Worm (Caenorhabditis elegans) whole organism, L1 larva: ENCODE measurements around the gene T05A8.6.
A peak's percentile ranks its signal among the peaks of the same experiment; 100 is the strongest.

Source experiments
- Y116A8C.19 ChIP-seq: sonication (generic microtip); optimal IDR thresholded peaks from 2 replicates; lab custom pipeline; 2016; ENCODE audit warnings: missing compliant biosample characterization, missing genetic modification characterization, borderline replicate concordance
- aly-2 ChIP-seq: fragments of 150-350 bp; optimal IDR thresholded peaks from 2 replicates; lab custom pipeline; 2014; ENCODE audit warnings: missing biosample characterization, missing genetic modification characterization
- ceh-8 ChIP-seq: fragments of 200-800 bp; sonication (Bioruptor generic); optimal IDR thresholded peaks from 2 replicates; lab custom pipeline; 2018; ENCODE audit warnings: mild to moderate bottlenecking, missing genetic modification characterization, moderate library complexity, missing compliant biosample characterization
- ceh-82 ChIP-seq, 3 experiments: fragments of 150-350 bp in 1 of 3; sonication (generic microtip) in 2 of 3; optimal IDR thresholded peaks; 2 replicates each; lab custom pipeline; 2014 to 2017; ENCODE audit warnings: missing biosample characterization in 3 of 3, missing genetic modification characterization in 3 of 3
- ceh-90 ChIP-seq: sonication (generic microtip); optimal IDR thresholded peaks from 2 replicates; lab custom pipeline; 2016; ENCODE audit warnings: missing genetic modification characterization, missing compliant biosample characterization
- dpl-1 ChIP-seq, 3 experiments: fragments of 150-350 bp in 2 of 3; sonication (generic microtip) in 1 of 3; optimal IDR thresholded peaks; 2 replicates each; lab custom pipeline; 2014 to 2017; ENCODE audit warnings: missing biosample characterization in 3 of 3, missing genetic modification characterization in 3 of 3, missing genetic modification reagents in 3 of 3
- dsc-1 ChIP-seq: sonication (generic microtip); optimal IDR thresholded peaks from 2 replicates; lab custom pipeline; 2016; ENCODE audit warnings: mild to moderate bottlenecking, missing genetic modification characterization, missing compliant biosample characterization
- efl-1 ChIP-seq, 4 experiments: fragments of 150-350 bp; optimal IDR thresholded peaks in 3 of 4; peaks in 1 of 4; 1 replicate in 1 of 4; 2 replicates in 3 of 4; lab custom pipeline; 2014; ENCODE audit warnings: missing biosample characterization in 2 of 4, missing genetic modification characterization in 2 of 4, missing genetic modification reagents in 2 of 4
- efl-3 ChIP-seq: fragments of 200-800 bp; sonication (Bioruptor generic); optimal IDR thresholded peaks from 2 replicates; lab custom pipeline; 2018; ENCODE audit warnings: mild to moderate bottlenecking, missing genetic modification characterization, missing compliant biosample characterization
- egl-27 ChIP-seq, 2 experiments: fragments of 150-350 bp in 1 of 2; sonication (generic microtip); optimal IDR thresholded peaks; 3 replicates each; lab custom pipeline; 2017 to 2018; ENCODE audit warnings: missing biosample characterization in 2 of 2, missing genetic modification characterization in 2 of 2, missing genetic modification reagents in 2 of 2
- fkh-10 ChIP-seq: sonication (generic microtip); optimal IDR thresholded peaks from 2 replicates; lab custom pipeline; 2017; ENCODE audit warnings: missing biosample characterization, missing genetic modification reagents, missing genetic modification characterization
- grh-1 ChIP-seq: fragments of 200-800 bp; sonication (Bioruptor generic); IDR thresholded peaks from 2 replicates; pipeline ENCODE4 v1.3.6; 2022; ENCODE audit warnings: missing genetic modification reagents, missing genetic modification characterization, missing compliant biosample characterization
- hlh-17 ChIP-seq: fragments of 200-800 bp; sonication (Bioruptor generic); optimal IDR thresholded peaks from 2 replicates; lab custom pipeline; 2018; ENCODE audit warnings: missing genetic modification characterization, mild to moderate bottlenecking, missing compliant biosample characterization, moderate library complexity, borderline replicate concordance
- hlh-4 ChIP-seq: sonication (generic microtip); optimal IDR thresholded peaks from 2 replicates; lab custom pipeline; 2016; ENCODE audit warnings: mild to moderate bottlenecking, missing genetic modification characterization, missing compliant biosample characterization
- jun-1 ChIP-seq: fragments of 150-350 bp; optimal IDR thresholded peaks from 2 replicates; lab custom pipeline; 2014; ENCODE audit warnings: missing biosample characterization, missing genetic modification reagents, missing genetic modification characterization
- lin-13 ChIP-seq: fragments of 150-350 bp; optimal IDR thresholded peaks from 2 replicates; lab custom pipeline; 2014; ENCODE audit warnings: missing biosample characterization, missing genetic modification reagents, missing genetic modification characterization
- lin-14 ChIP-seq: fragments of 200-800 bp; sonication (Bioruptor generic); optimal IDR thresholded peaks from 2 replicates; lab custom pipeline; 2018; ENCODE audit warnings: mild to moderate bottlenecking, missing genetic modification characterization, moderate library complexity, missing compliant biosample characterization
- nhr-28 ChIP-seq: fragments of 150-350 bp; optimal IDR thresholded peaks from 2 replicates; lab custom pipeline; 2014; ENCODE audit warnings: missing biosample characterization, missing genetic modification characterization
- nhr-71 ChIP-seq: sonication (generic microtip); optimal IDR thresholded peaks from 2 replicates; lab custom pipeline; 2016; ENCODE audit warnings: mild to moderate bottlenecking, missing genetic modification characterization, moderate library complexity, missing compliant biosample characterization
- nhr-77 ChIP-seq: fragments of 150-350 bp; optimal IDR thresholded peaks from 2 replicates; lab custom pipeline; 2014; ENCODE audit warnings: missing biosample characterization, missing genetic modification characterization
- nhr-84 ChIP-seq: sonication (generic microtip); optimal IDR thresholded peaks from 2 replicates; lab custom pipeline; 2017; ENCODE audit warnings: missing biosample characterization, missing genetic modification characterization
- rnt-1 ChIP-seq: sonication (generic microtip); optimal IDR thresholded peaks from 2 replicates; lab custom pipeline; 2016; ENCODE audit warnings: mild to moderate bottlenecking, missing genetic modification characterization, moderate library complexity, missing compliant biosample characterization
- snpc-4 ChIP-seq: fragments of 150-350 bp; optimal IDR thresholded peaks from 2 replicates; lab custom pipeline; 2014; ENCODE audit warnings: missing biosample characterization, missing genetic modification characterization
- unc-130 ChIP-seq: fragments of 150-350 bp; optimal IDR thresholded peaks from 2 replicates; lab custom pipeline; 2017; ENCODE audit warnings: missing biosample characterization, missing genetic modification characterization, inconsistent platforms
- zag-1 ChIP-seq: fragments of 150-350 bp; optimal IDR thresholded peaks from 2 replicates; lab custom pipeline; 2014; ENCODE audit warnings: missing biosample characterization, missing genetic modification characterization
- ztf-4 ChIP-seq: fragments of 150-350 bp; optimal IDR thresholded peaks from 2 replicates; lab custom pipeline; 2014; ENCODE audit warnings: missing biosample characterization, missing genetic modification characterization

The T05A8.6 gene

ce11 chrII:2747956-2748621, 8.6 kb upstream of the T05A8.6 start (continued):
- TF ChIP-seq jun-1 (peak; percentile 47), efl-1 (optimal IDR thresholded peaks at IDR 0.05; lab: Kevin White, UChicago) (peak; percentile 54 to 64), efl-1 (GFP tag; optimal IDR thresholded peaks at IDR 0.05 in 1 of 2; lab: Kevin White, UChicago) (peak in 1 of 2 experiments; percentile 18), dpl-1 (GFP tag; optimal IDR thresholded peaks at IDR 0.05; lab: Kevin White, UChicago) (peak in 2 of 3 experiments; percentile 10 to 11), hlh-17 (GFP tag; lab: Kevin White, UChicago) (no peak), aly-2 (tag; lab: Kevin White, UChicago) (no peak), nhr-77 (tag; lab: Kevin White, UChicago) (no peak), nhr-71 (peak; percentile 76), unc-130 (tag; lab: Kevin White, UChicago) (no peak), lin-14 (GFP tag; lab: Kevin White, UChicago) (peak; percentile 95), egl-27 (tag; optimal IDR thresholded peaks at IDR 0.05; lab: Kevin White, UChicago) (no peak), ceh-82 (tag; optimal IDR thresholded peaks at IDR 0.05; lab: Kevin White, UChicago) (peak; percentile 50 to 64 (median 57)), snpc-4 (tag; lab: Kevin White, UChicago) (peak; percentile 66), efl-3 (GFP tag; lab: Kevin White, UChicago) (no peak)

- TF ChIP-seq zag-1 (tag; lab: Kevin White, UChicago), result no peak
- TF ChIP-seq aly-2 (tag; lab: Kevin White, UChicago), result no peak
- TF ChIP-seq ceh-90 (tag; lab: Kevin White, UChicago), result no peak
Measured at ce11 chrII:2742251-2742650, 2.7 kb upstream of the T05A8.6 start, which contains the start of gene T05A8.7. Gene T05A8.7, minus strand, starts transcription at chrII:2742351.

ce11 chrII:2741405-2741804, 1.9 kb upstream of the T05A8.6 start:
- TF ChIP-seq fkh-10 (GFP tag; lab: Kevin White, UChicago) (no peak), ceh-8 (GFP tag; lab: Kevin White, UChicago) (peak; percentile 21)

ce11 chrII:2736938-2737337, 2.6 kb downstream of the T05A8.6 start:
- TF ChIP-seq Y116A8C.19, result no peak
- TF ChIP-seq efl-1 (optimal IDR thresholded peaks at IDR 0.05; lab: Kevin White, UChicago), result no peak
- peak in 1 of 2 experiments; percentile 68 for TF ChIP-seq efl-1 (GFP tag; optimal IDR thresholded peaks at IDR 0.05 in 1 of 2; lab: Kevin White, UChicago)
- no peak for TF ChIP-seq dsc-1 (tag; lab: Kevin White, UChicago)

ce11 chrII:2736156-2736728, 3.3 kb downstream of the T05A8.6 start, which contains the start of gene T05A8.8:
Gene T05A8.8, plus strand, starts transcription at chrII:2736678.
- no peak for TF ChIP-seq ztf-4 (tag; lab: Kevin White, UChicago)
- TF ChIP-seq grh-1 (GFP tag; lab: Robert Waterston, UW), result no peak
- no peak for TF ChIP-seq rnt-1 (tag; lab: Kevin White, UChicago)
- TF ChIP-seq nhr-84 (tag; lab: Kevin White, UChicago), result no peak
- no peak for TF ChIP-seq aly-2 (tag; lab: Kevin White, UChicago)
- no peak for TF ChIP-seq nhr-28 (tag; lab: Kevin White, UChicago)
- TF ChIP-seq efl-1 (optimal IDR thresholded peaks at IDR 0.05; lab: Kevin White, UChicago), result no peak
- peak in 1 of 2 experiments; percentile 60 for TF ChIP-seq efl-1 (GFP tag; optimal IDR thresholded peaks at IDR 0.05 in 1 of 2; lab: Kevin White, UChicago)
- no peak for TF ChIP-seq hlh-4 (tag; lab: Kevin White, UChicago)
- TF ChIP-seq, all 84 proteins: peak for 1

- TF ChIP-seq efl-1 (optimal IDR thresholded peaks at IDR 0.05; lab: Kevin White, UChicago) (no peak), efl-1 (GFP tag; optimal IDR thresholded peaks at IDR 0.05 in 1 of 2; lab: Kevin White, UChicago) (peak in 1 of 2 experiments; percentile 24), lin-13 (GFP tag; lab: Kevin White, UChicago) (no peak), rnt-1 (tag; lab: Kevin White, UChicago) (peak; percentile 0)
Measured at ce11 chrII:2735644-2736043, 3.9 kb downstream of the T05A8.6 start.
